Worm (Caenorhabditis elegans) whole organism, L3 larva: ENCODE data around the gene F07F6.4.
A peak's percentile ranks its signal among the peaks of the same experiment; 100 is the strongest.

Source experiments
- R02D3.7 ChIP-seq: fragments of 150-350 bp; optimal IDR thresholded peaks from 2 replicates; lab custom pipeline; 2014; ENCODE audit warnings: missing biosample characterization, missing genetic modification characterization
- ZK546.5 ChIP-seq: sonication (generic microtip); optimal IDR thresholded peaks from 2 replicates; lab custom pipeline; 2017; ENCODE audit warnings: missing biosample characterization, missing genetic modification characterization
- ama-1 ChIP-seq: fragments of 150-350 bp; optimal IDR thresholded peaks from 2 replicates; lab custom pipeline; 2018
- ceh-16 ChIP-seq: sonication (generic microtip); optimal IDR thresholded peaks from 2 replicates; lab custom pipeline; 2017; ENCODE audit warnings: missing biosample characterization, missing genetic modification characterization
- ceh-28 ChIP-seq: fragments of 150-350 bp; optimal IDR thresholded peaks from 2 replicates; lab custom pipeline; 2014; ENCODE audit warnings: missing biosample characterization, missing genetic modification reagents, missing genetic modification characterization
- ceh-82 ChIP-seq: fragments of 150-350 bp; optimal IDR thresholded peaks from 2 replicates; lab custom pipeline; 2014; ENCODE audit warnings: missing biosample characterization, missing genetic modification characterization
- ceh-9 ChIP-seq: sonication (generic microtip); optimal IDR thresholded peaks from 2 replicates; lab custom pipeline; 2018; ENCODE audit warnings: missing biosample characterization, missing genetic modification characterization
- egl-5 ChIP-seq: fragments of 150-350 bp; optimal IDR thresholded peaks from 2 replicates; lab custom pipeline; 2017; ENCODE audit warnings: missing biosample characterization, missing genetic modification reagents, missing genetic modification characterization, inconsistent platforms
- elt-1 ChIP-seq: fragments of 150-350 bp; optimal IDR thresholded peaks from 2 replicates; lab custom pipeline; 2014; ENCODE audit warnings: missing biosample characterization, missing genetic modification characterization
- elt-2 ChIP-seq: sonication (generic microtip); optimal IDR thresholded peaks from 2 replicates; lab custom pipeline; 2016; ENCODE audit warnings: missing genetic modification reagents, mild to moderate bottlenecking, missing genetic modification characterization, missing compliant biosample characterization
- elt-3 ChIP-seq, 3 experiments: fragments of 150-350 bp in 1 of 3; sonication (generic microtip) in 2 of 3; optimal IDR thresholded peaks; 2 replicates in 2 of 3; 4 replicates in 1 of 3; lab custom pipeline; 2014 to 2017; ENCODE audit warnings: missing biosample characterization in 3 of 3, missing genetic modification characterization in 3 of 3
- eor-1 ChIP-seq, 2 experiments: fragments of 150-350 bp; optimal IDR thresholded peaks; 2 replicates each; lab custom pipeline; 2014 to 2018; ENCODE audit warnings: missing biosample characterization in 2 of 2, missing genetic modification characterization in 2 of 2
- fkh-2 ChIP-seq: fragments of 150-350 bp; optimal IDR thresholded peaks from 2 replicates; lab custom pipeline; 2014; ENCODE audit warnings: missing biosample characterization, missing genetic modification reagents, missing genetic modification characterization
- fos-1 ChIP-seq: fragments of 150-350 bp; optimal IDR thresholded peaks from 2 replicates; lab custom pipeline; 2014; ENCODE audit warnings: missing biosample characterization, missing genetic modification characterization
- hmg-11 ChIP-seq: sonication (generic microtip); optimal IDR thresholded peaks from 2 replicates; lab custom pipeline; 2016; ENCODE audit warnings: missing genetic modification characterization, missing compliant biosample characterization
- jun-1 ChIP-seq: fragments of 150-350 bp; optimal IDR thresholded peaks from 2 replicates; lab custom pipeline; 2014; ENCODE audit warnings: missing biosample characterization, missing genetic modification reagents, missing genetic modification characterization
- lin-15B ChIP-seq: fragments of 150-350 bp; optimal IDR thresholded peaks from 2 replicates; lab custom pipeline; 2014; ENCODE audit warnings: missing biosample characterization, missing genetic modification characterization
- lin-39 ChIP-seq: fragments of 150-350 bp; optimal IDR thresholded peaks from 2 replicates; lab custom pipeline; 2018; ENCODE audit warnings: missing biosample characterization, missing genetic modification reagents, missing genetic modification characterization
- lsy-12 ChIP-seq: sonication (generic microtip); optimal IDR thresholded peaks from 2 replicates; lab custom pipeline; 2016; ENCODE audit warnings: mild to moderate bottlenecking, missing genetic modification characterization, missing compliant biosample characterization
- mdl-1 ChIP-seq: fragments of 150-350 bp; optimal IDR thresholded peaks from 2 replicates; lab custom pipeline; 2014; ENCODE audit warnings: missing biosample characterization, missing genetic modification characterization
- mml-1 ChIP-seq: fragments of 150-350 bp; sonication (generic microtip); optimal IDR thresholded peaks from 3 replicates; lab custom pipeline; 2014; ENCODE audit warnings: missing biosample characterization, missing genetic modification characterization
- nfya-1 ChIP-seq: sonication (generic microtip); optimal IDR thresholded peaks from 2 replicates; lab custom pipeline; 2017; ENCODE audit warnings: missing genetic modification characterization, mild to moderate bottlenecking, missing compliant biosample characterization, antibody characterized with exemption, moderate library complexity; ENCODE audit not compliant: insufficient read depth
- nhr-11 ChIP-seq: fragments of 150-350 bp; optimal IDR thresholded peaks from 2 replicates; lab custom pipeline; 2014; ENCODE audit warnings: missing biosample characterization, missing genetic modification characterization
- nhr-12 ChIP-seq: fragments of 150-350 bp; optimal IDR thresholded peaks from 2 replicates; lab custom pipeline; 2014; ENCODE audit warnings: missing biosample characterization, missing genetic modification characterization
- nhr-23 ChIP-seq: fragments of 150-350 bp; optimal IDR thresholded peaks from 2 replicates; lab custom pipeline; 2014; ENCODE audit warnings: missing biosample characterization, missing genetic modification reagents, missing genetic modification characterization
- nhr-237 ChIP-seq: fragments of 150-350 bp; optimal IDR thresholded peaks from 2 replicates; lab custom pipeline; 2014; ENCODE audit warnings: missing biosample characterization, missing genetic modification characterization
- nhr-25 ChIP-seq: sonication (generic microtip); optimal IDR thresholded peaks from 2 replicates; lab custom pipeline; 2017; ENCODE audit warnings: missing biosample characterization, missing genetic modification characterization
- nhr-28 ChIP-seq: fragments of 150-350 bp; optimal IDR thresholded peaks from 2 replicates; lab custom pipeline; 2014; ENCODE audit warnings: missing biosample characterization, missing genetic modification characterization
- nhr-43 ChIP-seq: sonication (generic microtip); optimal IDR thresholded peaks from 2 replicates; lab custom pipeline; 2016; ENCODE audit warnings: mild to moderate bottlenecking, missing genetic modification characterization, missing compliant biosample characterization; ENCODE audit not compliant: poor library complexity, severe bottlenecking
- nhr-76 ChIP-seq: fragments of 150-350 bp; sonication (generic microtip); optimal IDR thresholded peaks from 5 replicates; lab custom pipeline; 2014; ENCODE audit warnings: missing biosample characterization, missing genetic modification characterization
- nhr-77 ChIP-seq: fragments of 150-350 bp; optimal IDR thresholded peaks from 2 replicates; lab custom pipeline; 2014; ENCODE audit warnings: missing biosample characterization, missing genetic modification characterization
- pha-4 ChIP-seq: fragments of 150-350 bp; optimal IDR thresholded peaks from 2 replicates; lab custom pipeline; 2014; ENCODE audit warnings: missing biosample characterization, missing genetic modification reagents, missing genetic modification characterization
- pqm-1 ChIP-seq: fragments of 150-350 bp; optimal IDR thresholded peaks from 2 replicates; lab custom pipeline; 2017; ENCODE audit warnings: missing biosample characterization, missing genetic modification characterization, inconsistent platforms
- sea-2 ChIP-seq: fragments of 150-350 bp; sonication (generic microtip); optimal IDR thresholded peaks from 4 replicates; lab custom pipeline; 2014; ENCODE audit warnings: missing biosample characterization, missing genetic modification reagents, missing genetic modification characterization
- snpc-4 ChIP-seq: fragments of 150-350 bp; optimal IDR thresholded peaks from 2 replicates; lab custom pipeline; 2014; ENCODE audit warnings: missing biosample characterization, missing genetic modification characterization
- tbx-2 ChIP-seq: sonication (generic microtip); optimal IDR thresholded peaks from 2 replicates; lab custom pipeline; 2016; ENCODE audit warnings: mild to moderate bottlenecking, missing genetic modification characterization, missing compliant biosample characterization
- unc-39 ChIP-seq: sonication (generic microtip); optimal IDR thresholded peaks from 4 replicates; lab custom pipeline; 2017; ENCODE audit warnings: missing biosample characterization, missing genetic modification characterization
- unc-62 ChIP-seq: fragments of 150-350 bp; sonication (generic microtip); optimal IDR thresholded peaks from 4 replicates; lab custom pipeline; 2014; ENCODE audit warnings: missing biosample characterization, missing genetic modification reagents, missing genetic modification characterization
- ztf-4 ChIP-seq: fragments of 150-350 bp; optimal IDR thresholded peaks from 2 replicates; lab custom pipeline; 2014; ENCODE audit warnings: missing biosample characterization, missing genetic modification characterization

F07F6.4 gene

ce11 chrII:5389831-5390323 lies 39.5 kb downstream of the F07F6.4 start, which contains the start of gene ndx-6 (continued):
- TF ChIP-seq lsy-12 (tag; lab: Kevin White, UChicago) (peak; percentile 26), nhr-237 (no peak), sea-2 (no peak)

- no peak for TF ChIP-seq nhr-76
- no peak for TF ChIP-seq elt-1
- no peak for TF ChIP-seq lin-39 (tag; lab: Kevin White, UChicago)
- TF ChIP-seq sea-2: no peak
- no peak for TF ChIP-seq lsy-12 (tag; lab: Kevin White, UChicago)
- no peak for TF ChIP-seq unc-62 (GFP tag; lab: Kevin White, UChicago)
- no peak for TF ChIP-seq pha-4
- TF ChIP-seq eor-1 (tag; optimal IDR thresholded peaks at IDR 0.05; lab: Kevin White, UChicago): no peak
- no peak for TF ChIP-seq nhr-11 (tag; lab: Kevin White, UChicago)
- TF ChIP-seq ztf-4 (tag; lab: Kevin White, UChicago): no peak
- TF ChIP-seq hmg-11 (tag; lab: Kevin White, UChicago): no peak
- TF ChIP-seq ZK546.5 (tag; lab: Kevin White, UChicago): no peak
- TF ChIP-seq snpc-4 (tag; lab: Kevin White, UChicago): no peak
- TF ChIP-seq fos-1 (tag; lab: Kevin White, UChicago): no peak
- no peak for TF ChIP-seq tbx-2
- no peak for TF ChIP-seq fkh-2 (tag; lab: Kevin White, UChicago)
- no peak for TF ChIP-seq egl-5 (tag; lab: Kevin White, UChicago)
- TF ChIP-seq unc-39 (tag; lab: Kevin White, UChicago): no peak
- TF ChIP-seq nhr-28 (tag; lab: Kevin White, UChicago): no peak
- no peak for TF ChIP-seq ceh-16 (tag; lab: Kevin White, UChicago)
Measured at ce11 chrII:5388786-5389421, 40.5 kb downstream of the F07F6.4 start, which contains the start of gene rsp-4. Gene rsp-4 (minus strand): TSS chrII:5388836.

DNA sequence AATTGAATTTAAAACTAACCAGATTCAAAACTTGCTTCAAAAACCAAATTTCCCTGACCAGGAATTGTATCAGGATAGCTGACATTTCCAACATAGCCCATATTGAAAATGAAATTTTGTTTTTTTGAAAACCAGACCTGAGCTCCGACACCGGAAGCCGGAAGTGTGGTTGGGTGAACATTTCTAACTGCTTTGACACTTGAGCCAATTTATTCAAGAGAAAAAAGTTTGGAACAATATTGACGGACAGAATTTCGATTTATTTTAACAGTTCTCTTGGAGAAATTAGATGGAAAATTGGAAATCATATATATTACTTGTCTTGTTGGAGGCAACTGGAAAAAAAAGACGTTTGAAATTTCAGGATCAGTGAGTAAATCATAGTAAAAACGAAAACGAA lies 42.2 kb downstream of the F07F6.4 start, which contains the start of gene ccpp-6:
TSS of gene ccpp-6 (minus strand) at position 101 of the 400 bp plus-strand sequence.
- TF ChIP-seq elt-2 (tag; lab: Kevin White, UChicago): peak; percentile 3
- no peak for TF ChIP-seq unc-39 (tag; lab: Kevin White, UChicago)
- TF ChIP-seq, all 47 proteins: peak for 1

DNA sequence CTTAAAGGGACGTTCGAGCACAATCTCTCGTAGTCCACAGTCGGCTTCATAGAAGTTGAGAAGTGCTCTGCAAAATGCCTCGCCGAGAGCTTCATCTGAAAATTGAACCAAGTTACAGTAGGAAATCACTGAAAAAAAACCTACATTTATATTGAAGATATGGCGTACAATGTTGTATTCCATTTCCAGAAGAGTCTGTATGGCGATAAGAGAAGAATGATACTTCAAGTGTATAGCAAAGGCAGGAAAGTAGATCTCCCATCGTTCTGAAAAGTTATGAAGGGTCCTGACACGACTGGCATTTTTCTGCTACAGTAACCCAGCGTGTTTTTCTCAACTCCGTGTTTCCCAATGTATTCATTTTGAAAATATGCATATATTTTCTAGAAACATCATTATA lies 45.1 kb downstream of the F07F6.4 start:
- peak; percentile 8 for TF ChIP-seq nhr-43 (tag; lab: Kevin White, UChicago)
- TF ChIP-seq nhr-23 (tag; lab: Kevin White, UChicago): peak; percentile 0
- no peak for TF ChIP-seq elt-2 (tag; lab: Kevin White, UChicago)
- no peak for TF ChIP-seq lin-39 (tag; lab: Kevin White, UChicago)
- TF ChIP-seq, all 47 proteins: peak for 2

- TF ChIP-seq ceh-28 (tag; lab: Kevin White, UChicago) (peak; percentile 37), nhr-25 (tag; lab: Kevin White, UChicago) (peak; percentile 98), lin-15B (tag; lab: Kevin White, UChicago) (peak; percentile 75), nhr-23 (tag; lab: Kevin White, UChicago) (peak; percentile 89), ceh-9 (tag; lab: Kevin White, UChicago) (no peak), elt-3 (tag; optimal IDR thresholded peaks at IDR 0.05; lab: Kevin White, UChicago) (peak in 2 of 3 experiments; percentile 17 to 30), mdl-1 (tag; lab: Kevin White, UChicago) (no peak), fos-1 (tag; lab: Kevin White, UChicago) (peak; percentile 80), nhr-76 (no peak), ama-1 (peak; percentile 96), hmg-11 (tag; lab: Kevin White, UChicago) (peak; percentile 81), snpc-4 (tag; lab: Kevin White, UChicago) (peak; percentile 18), R02D3.7 (tag; lab: Kevin White, UChicago) (peak; percentile 7), nfya-1 (tag; lab: Kevin White, UChicago) (peak; percentile 53), pha-4 (peak; percentile 94), mml-1 (tag; lab: Kevin White, UChicago) (no peak), nhr-43 (tag; lab: Kevin White, UChicago) (peak; percentile 51), nhr-237 (no peak), pqm-1 (tag; lab: Kevin White, UChicago) (peak; percentile 50), elt-2 (tag; lab: Kevin White, UChicago) (peak; percentile 85), fkh-2 (tag; lab: Kevin White, UChicago) (no peak), nhr-77 (tag; lab: Kevin White, UChicago) (no peak), jun-1 (tag; lab: Kevin White, UChicago) (peak; percentile 77), ztf-4 (tag; lab: Kevin White, UChicago) (peak; percentile 26), ceh-82 (tag; lab: Kevin White, UChicago) (no peak), tbx-2 (peak; percentile 45), nhr-12 (tag; lab: Kevin White, UChicago) (no peak)
Measured at ce11 chrII:5379614-5380077, 49.7 kb downstream of the F07F6.4 start, which contains the start of gene pkc-3. Gene pkc-3 (plus strand): TSS chrII:5380027.
